Fruit fly (Drosophila melanogaster) whole organism, embryonic: ENCODE results near the gene ATPsynepsilonL.

Experiments used
- B-H1 ChIP-seq: fragments of 200-800 bp; sonication (Bioruptor generic); IDR thresholded peaks from 3 replicates; pipeline ENCODE4 v1.3.6; 2022; ENCODE audit warnings: missing biosample characterization, missing genetic modification characterization
- CG11560 ChIP-seq: fragments of 200-800 bp; sonication (Bioruptor generic); IDR thresholded peaks from 3 replicates; pipeline ENCODE4 v1.3.6; 2022; ENCODE audit warnings: missing biosample characterization, missing genetic modification characterization
- CG12769 ChIP-seq: fragments of 200-800 bp; sonication (Bioruptor generic); optimal IDR thresholded peaks from 2 replicates; lab custom pipeline; 2019; ENCODE audit warnings: missing biosample characterization, mild to moderate bottlenecking, missing genetic modification characterization, moderate library complexity
- CG16779 ChIP-seq: fragments of 200-800 bp; sonication (Bioruptor generic); IDR thresholded peaks from 2 replicates; pipeline ENCODE4 v1.3.6; 2022; ENCODE audit warnings: missing biosample characterization, missing genetic modification characterization
- CG16815 ChIP-seq: fragments of 200-800 bp; sonication (Bioruptor generic); optimal IDR thresholded peaks from 3 replicates; lab custom pipeline; 2017; ENCODE audit warnings: missing biosample characterization, mild to moderate bottlenecking, missing genetic modification characterization
- CG16863 ChIP-seq: fragments of 200-800 bp; sonication (Bioruptor generic); optimal IDR thresholded peaks from 3 replicates; lab custom pipeline; 2016; ENCODE audit warnings: missing biosample characterization, missing genetic modification characterization
- CG17328 ChIP-seq: fragments of 200-800 bp; sonication (Bioruptor generic); IDR thresholded peaks from 2 replicates; pipeline ENCODE4 v1.3.6; 2022; ENCODE audit warnings: missing biosample characterization, missing genetic modification characterization
- CG18764 ChIP-seq: fragments of 200-800 bp; sonication (Bioruptor generic); optimal IDR thresholded peaks from 3 replicates; lab custom pipeline; 2016; ENCODE audit warnings: missing biosample characterization, missing genetic modification characterization
- CG2199 ChIP-seq: fragments of 200-800 bp; sonication (Bioruptor generic); IDR thresholded peaks from 3 replicates; pipeline ENCODE4 v1.3.6; 2022; ENCODE audit warnings: missing biosample characterization, missing genetic modification characterization
- CG30403 ChIP-seq: fragments of 200-800 bp; sonication (Bioruptor generic); optimal IDR thresholded peaks from 3 replicates; lab custom pipeline; 2016; ENCODE audit warnings: missing biosample characterization, missing genetic modification characterization
- CG32772 ChIP-seq: fragments of 200-800 bp; sonication (Bioruptor generic); IDR thresholded peaks from 2 replicates; pipeline ENCODE4 v1.3.6; 2022; ENCODE audit warnings: missing biosample characterization, missing genetic modification characterization
- CG3281 ChIP-seq: fragments of 200-800 bp; sonication (Bioruptor generic); optimal IDR thresholded peaks from 3 replicates; lab custom pipeline; 2017; ENCODE audit warnings: missing biosample characterization, mild to moderate bottlenecking, missing genetic modification characterization
- CG33213 ChIP-seq: fragments of 200-800 bp; sonication (Bioruptor generic); optimal IDR thresholded peaks from 3 replicates; lab custom pipeline; 2016; ENCODE audit warnings: missing biosample characterization, missing genetic modification characterization
- CG4617 ChIP-seq: fragments of 200-800 bp; sonication (Bioruptor generic); optimal IDR thresholded peaks from 3 replicates; lab custom pipeline; 2016; ENCODE audit warnings: missing biosample characterization, missing genetic modification characterization, borderline replicate concordance
- CG5180 ChIP-seq: fragments of 200-800 bp; sonication (Bioruptor generic); optimal IDR thresholded peaks from 3 replicates; lab custom pipeline; 2017; ENCODE audit warnings: missing biosample characterization, missing genetic modification characterization, mild to moderate bottlenecking, moderate library complexity, missing genetic modification reagents
- CG8089 ChIP-seq: fragments of 200-800 bp; sonication (Bioruptor generic); optimal IDR thresholded peaks from 3 replicates; lab custom pipeline; 2016; ENCODE audit warnings: missing biosample characterization, missing genetic modification characterization
- CoRest ChIP-seq: fragments of 200-800 bp; sonication (Bioruptor generic); optimal IDR thresholded peaks from 3 replicates; lab custom pipeline; 2018; ENCODE audit warnings: missing biosample characterization, mild to moderate bottlenecking, missing genetic modification characterization, moderate library complexity
- Ets97D ChIP-seq: fragments of 200-800 bp; sonication (Bioruptor generic); optimal IDR thresholded peaks from 3 replicates; lab custom pipeline; 2016; ENCODE audit warnings: missing biosample characterization, missing genetic modification characterization
- HLHmδ ChIP-seq: fragments of 200-800 bp; sonication (Bioruptor generic); optimal IDR thresholded peaks from 2 replicates; lab custom pipeline; 2018; ENCODE audit warnings: missing biosample characterization, mild to moderate bottlenecking, missing genetic modification characterization, moderate library complexity
- Lhr ChIP-seq: fragments of 200-800 bp; sonication (Bioruptor generic); optimal IDR thresholded peaks from 3 replicates; lab custom pipeline; 2017; ENCODE audit warnings: mild to moderate bottlenecking, missing biosample characterization, missing genetic modification reagents, missing genetic modification characterization
- Lim3 ChIP-seq: fragments of 200-800 bp; sonication (Bioruptor generic); IDR thresholded peaks from 2 replicates; pipeline ENCODE4 v1.3.6; 2022; ENCODE audit warnings: missing biosample characterization, missing genetic modification characterization
- Myb ChIP-seq: fragments of 200-800 bp; sonication (Bioruptor generic); optimal IDR thresholded peaks from 2 replicates; lab custom pipeline; 2016; ENCODE audit warnings: missing biosample characterization, missing genetic modification characterization
- Opbp ChIP-seq: fragments of 200-800 bp; sonication (Bioruptor generic); IDR thresholded peaks from 3 replicates; pipeline ENCODE4 v1.3.6; 2022; ENCODE audit warnings: missing biosample characterization, missing genetic modification characterization; ENCODE audit not compliant: partially characterized antibody
- Tbp ChIP-seq: fragments of >200 bp; optimal IDR thresholded peaks from 2 replicates; lab custom pipeline; 2018; ENCODE audit warnings: missing biosample characterization, missing genetic modification characterization
- ab ChIP-seq: fragments of 200-800 bp; sonication (Bioruptor generic); optimal IDR thresholded peaks from 2 replicates; lab custom pipeline; 2016; ENCODE audit warnings: missing biosample characterization, missing genetic modification characterization
- ci ChIP-seq: fragments of 200-800 bp; sonication (Bioruptor generic); IDR thresholded peaks from 3 replicates; pipeline ENCODE4 v1.3.6; 2022; ENCODE audit warnings: missing biosample characterization, missing genetic modification characterization
- croc ChIP-seq: fragments of 200-800 bp; sonication (Bioruptor generic); conservative IDR thresholded peaks from 3 replicates; pipeline ENCODE4 v1.3.6; 2022; ENCODE audit warnings: missing biosample characterization, missing genetic modification characterization
- crol ChIP-seq: fragments of 200-800 bp; sonication (Bioruptor generic); IDR thresholded peaks from 2 replicates; pipeline ENCODE4 v1.3.6; 2022; ENCODE audit warnings: missing biosample characterization, missing genetic modification characterization
- dpn ChIP-seq, 2 experiments: fragments of 200-800 bp; sonication (Bioruptor generic); optimal IDR thresholded peaks; 3 replicates each; lab custom pipeline; 2016; ENCODE audit warnings: missing biosample characterization in 2 of 2, missing genetic modification characterization in 2 of 2
- gfzf ChIP-seq: fragments of 200-800 bp; sonication (Bioruptor generic); optimal IDR thresholded peaks from 2 replicates; lab custom pipeline; 2016; ENCODE audit warnings: missing biosample characterization, mild to moderate bottlenecking, missing genetic modification characterization, moderate library complexity
- hbn ChIP-seq: fragments of 200-800 bp; sonication (Bioruptor generic); IDR thresholded peaks from 2 replicates; pipeline ENCODE4 v1.3.6; 2022; ENCODE audit warnings: missing biosample characterization, missing genetic modification characterization; ENCODE audit not compliant: partially characterized antibody
- kay ChIP-seq: fragments of 200-800 bp; sonication (Bioruptor generic); optimal IDR thresholded peaks from 2 replicates; lab custom pipeline; 2016; ENCODE audit warnings: missing biosample characterization, missing genetic modification characterization
- knrl ChIP-seq: fragments of 200-800 bp; sonication (Bioruptor generic); IDR thresholded peaks from 3 replicates; pipeline ENCODE4 v1.3.6; 2022; ENCODE audit warnings: missing biosample characterization, missing genetic modification characterization; ENCODE audit not compliant: partially characterized antibody
- mld ChIP-seq: fragments of 200-800 bp; sonication (Bioruptor generic); IDR thresholded peaks from 3 replicates; pipeline ENCODE4 v1.3.6; 2022; ENCODE audit warnings: missing biosample characterization, missing genetic modification characterization; ENCODE audit not compliant: partially characterized antibody
- oc ChIP-seq: fragments of 200-800 bp; sonication (Bioruptor generic); optimal IDR thresholded peaks from 2 replicates; lab custom pipeline; 2018; ENCODE audit warnings: missing biosample characterization, mild to moderate bottlenecking, missing genetic modification characterization, moderate library complexity
- peb ChIP-seq: fragments of 200-800 bp; sonication (Bioruptor generic); IDR thresholded peaks from 2 replicates; pipeline ENCODE4 v1.3.6; 2022; ENCODE audit warnings: missing biosample characterization, missing genetic modification characterization
- salm ChIP-seq: fragments of 200-800 bp; sonication (Bioruptor generic); optimal IDR thresholded peaks from 2 replicates; lab custom pipeline; 2018; ENCODE audit warnings: missing biosample characterization, mild to moderate bottlenecking, missing genetic modification characterization
- sens ChIP-seq: fragments of 200-800 bp; sonication (Bioruptor generic); peaks from one replicate; lab custom pipeline; 2016; ENCODE audit warnings: missing biosample characterization, missing genetic modification characterization
- sim ChIP-seq: fragments of 200-800 bp; sonication (Bioruptor generic); IDR thresholded peaks from 2 replicates; pipeline ENCODE4 v1.3.6; 2022; ENCODE audit warnings: missing biosample characterization, missing genetic modification characterization
- slbo ChIP-seq: fragments of 200-800 bp; sonication (Bioruptor generic); IDR thresholded peaks from 2 replicates; pipeline ENCODE4 v1.3.6; 2022; ENCODE audit warnings: missing biosample characterization, missing genetic modification characterization
- tup ChIP-seq: fragments of 200-800 bp; sonication (Bioruptor generic); optimal IDR thresholded peaks from 2 replicates; lab custom pipeline; 2016; ENCODE audit warnings: missing biosample characterization, mild to moderate bottlenecking, missing genetic modification characterization, moderate library complexity
- wek ChIP-seq: fragments of 200-800 bp; sonication (Bioruptor generic); optimal IDR thresholded peaks from 3 replicates; lab custom pipeline; 2018; ENCODE audit warnings: missing biosample characterization, mild to moderate bottlenecking, missing genetic modification characterization, moderate library complexity

The ATPsynepsilonL gene

dm6 chr3R:10100498-10101196 lies 20.9 kb upstream of the ATPsynepsilonL start (continued):
- TF ChIP-seq ab: no peak
- TF ChIP-seq Lhr (GFP tag; lab: Kevin White, UChicago): peak; percentile 63
- TF ChIP-seq croc (GFP tag; lab: Robert Waterston, UW): no peak
- TF ChIP-seq CG33213 (GFP tag; lab: Kevin White, UChicago): no peak
- TF ChIP-seq peb (GFP tag; lab: Robert Waterston, UW): 0 out of 2 replicates have a peak, but pooled peaks have one; percentile 31
- peak; percentile 43; the same call in 1 of the 3 replicates for TF ChIP-seq Opbp
- TF ChIP-seq B-H1 (GFP tag; lab: Robert Waterston, UW): 0 out of 3 replicates have a peak, but pooled peaks have one; percentile 26
- peak; percentile 90; the same call in 2 of the 3 replicates for TF ChIP-seq CG2199
- no peak for TF ChIP-seq oc (tag; lab: Kevin White, UChicago)
- peak; percentile 15 for TF ChIP-seq HLHmδ
- TF ChIP-seq dpn (GFP tag; optimal IDR thresholded peaks at IDR 0.05; lab: Kevin White, UChicago): peak in 1 of 2 experiments; percentile 44
- no peak for TF ChIP-seq kay
- TF ChIP-seq gfzf (GFP tag; lab: Kevin White, UChicago): peak; percentile 14

- no peak for TF ChIP-seq CG5180 (GFP tag; lab: Kevin White, UChicago)
- TF ChIP-seq tup: no peak
- no peak for TF ChIP-seq CG30403
- TF ChIP-seq CG4617 (GFP tag; lab: Kevin White, UChicago): no peak
- TF ChIP-seq ab: no peak
- TF ChIP-seq knrl (GFP tag; lab: Robert Waterston, UW): no peak
- no peak for TF ChIP-seq Ets97D
- peak; percentile 64 for TF ChIP-seq sens (GFP tag; lab: Kevin White, UChicago)
- TF ChIP-seq kay: no peak
- no peak for TF ChIP-seq CG16779 (GFP tag; lab: Robert Waterston, UW)
- TF ChIP-seq mld: no peak
- no peak for TF ChIP-seq CG16815 (GFP tag; lab: Kevin White, UChicago)
- TF ChIP-seq Myb (GFP tag; lab: Kevin White, UChicago): no peak
- no peak for TF ChIP-seq CG3281 (GFP tag; lab: Kevin White, UChicago)
- TF ChIP-seq CG12769 (tag; lab: Kevin White, UChicago): peak; percentile 58
- TF ChIP-seq CG8089 (GFP tag; lab: Kevin White, UChicago): no peak
- TF ChIP-seq wek: no peak
- 0 out of 3 replicates have a peak, but pooled peaks have one; percentile 15 for TF ChIP-seq ci
- no peak for TF ChIP-seq sim (GFP tag; lab: Robert Waterston, UW)
- no peak for TF ChIP-seq CG11560 (tag; lab: Robert Waterston, UW)
- no peak for TF ChIP-seq CoRest (tag; lab: Kevin White, UChicago)
- TF ChIP-seq hbn: no peak
- no peak for TF ChIP-seq CG16863
- no peak for TF ChIP-seq CG17328 (GFP tag; lab: Robert Waterston, UW)
- no peak for TF ChIP-seq CG18764 (GFP tag; lab: Kevin White, UChicago)
- no peak for TF ChIP-seq slbo (GFP tag; lab: Robert Waterston, UW)
- no peak for TF ChIP-seq Lim3
- 0 out of 2 replicates have a peak, but pooled peaks have one; percentile 22 for TF ChIP-seq crol (GFP tag; lab: Robert Waterston, UW)
- TF ChIP-seq Tbp (GFP tag; lab: Kevin White, UChicago): no peak
- TF ChIP-seq salm (tag; lab: Kevin White, UChicago): no peak
- no peak for TF ChIP-seq CG32772 (GFP tag; lab: Robert Waterston, UW)
Observed at dm6 chr3R:10106796-10107195, 14.8 kb upstream of the ATPsynepsilonL start.
